Worm (Caenorhabditis elegans) whole organism, young adult: ENCODE data around the gene F49H12.7.

Source experiments
- C06A6.2 ChIP-seq: fragments of 200-800 bp; sonication (Bioruptor generic); conservative IDR thresholded peaks from 2 replicates; pipeline ENCODE4 v1.3.6; 2022; ENCODE audit warnings: missing genetic modification characterization, missing compliant biosample characterization
- K11D2.4 ChIP-seq: fragments of 200-800 bp; sonication (Bioruptor generic); IDR thresholded peaks from 2 replicates; pipeline ENCODE4 v1.3.6; 2022; ENCODE audit warnings: missing genetic modification reagents, missing genetic modification characterization, missing compliant biosample characterization
- K12H6.12 ChIP-seq: fragments of 200-800 bp; sonication (Bioruptor generic); optimal IDR thresholded peaks from 2 replicates; lab custom pipeline; 2018; ENCODE audit warnings: mild to moderate bottlenecking, missing genetic modification characterization, missing compliant biosample characterization
- T07F8.4 ChIP-seq: sonication (generic microtip); optimal IDR thresholded peaks from 2 replicates; lab custom pipeline; 2016; ENCODE audit warnings: mild to moderate bottlenecking, missing genetic modification characterization, moderate library complexity, missing compliant biosample characterization
- T26A5.8 ChIP-seq: sonication (generic microtip); optimal IDR thresholded peaks from 2 replicates; lab custom pipeline; 2016; ENCODE audit warnings: missing genetic modification characterization, missing compliant biosample characterization
- Y53G8AR.9 ChIP-seq: fragments of 200-800 bp; sonication (Bioruptor generic); conservative IDR thresholded peaks from 2 replicates; pipeline ENCODE4 v1.3.6; 2022; ENCODE audit warnings: missing genetic modification reagents, missing genetic modification characterization, missing compliant biosample characterization
- Y56A3A.18 ChIP-seq: fragments of 200-800 bp; sonication (Bioruptor generic); IDR thresholded peaks from 2 replicates; pipeline ENCODE4 v1.3.6; 2022; ENCODE audit warnings: missing genetic modification reagents, missing genetic modification characterization, missing compliant biosample characterization
- akir-1 ChIP-seq: fragments of 200-800 bp; sonication (Bioruptor generic); optimal IDR thresholded peaks from 2 replicates; lab custom pipeline; 2018; ENCODE audit warnings: mild to moderate bottlenecking, missing genetic modification characterization, moderate library complexity, missing compliant biosample characterization
- atf-7 ChIP-seq: sonication (generic microtip); optimal IDR thresholded peaks from 2 replicates; lab custom pipeline; 2017; ENCODE audit warnings: mild to moderate bottlenecking, missing genetic modification characterization, missing compliant biosample characterization
- attf-5 ChIP-seq: fragments of 200-800 bp; sonication (Bioruptor generic); optimal IDR thresholded peaks from 2 replicates; lab custom pipeline; 2018; ENCODE audit warnings: mild to moderate bottlenecking, missing genetic modification characterization, missing compliant biosample characterization
- cebp-1 ChIP-seq, 2 experiments: fragments of 200-800 bp in 1 of 2; sonication (Bioruptor generic) in 1 of 2; sonication (generic microtip) in 1 of 2; IDR thresholded peaks in 1 of 2; optimal IDR thresholded peaks in 1 of 2; 2 replicates each; pipeline versions ENCODE4 v1.3.6 to Lab custom; 2017 to 2022; ENCODE audit warnings: missing compliant biosample characterization in 2 of 2, missing genetic modification characterization in 2 of 2, mild to moderate bottlenecking in 1 of 2, missing genetic modification reagents in 1 of 2, moderate library complexity in 1 of 2
- ceh-27 ChIP-seq: fragments of 200-800 bp; sonication (Bioruptor generic); optimal IDR thresholded peaks from 2 replicates; lab custom pipeline; 2018; ENCODE audit warnings: mild to moderate bottlenecking, missing genetic modification characterization, moderate library complexity, missing compliant biosample characterization
- dox-1 ChIP-seq: fragments of 200-800 bp; sonication (Bioruptor generic); IDR thresholded peaks from 2 replicates; pipeline ENCODE4 v1.3.6; 2022; ENCODE audit warnings: missing genetic modification reagents, missing genetic modification characterization, missing compliant biosample characterization
- efl-1 ChIP-seq: fragments of 150-350 bp; optimal IDR thresholded peaks from 2 replicates; lab custom pipeline; 2014; ENCODE audit warnings: missing biosample characterization, missing genetic modification reagents, missing genetic modification characterization
- gei-17 ChIP-seq: fragments of 200-800 bp; sonication (Bioruptor generic); optimal IDR thresholded peaks from 2 replicates; lab custom pipeline; 2018; ENCODE audit warnings: mild to moderate bottlenecking, missing genetic modification characterization, missing compliant biosample characterization
- hmg-1.2 ChIP-seq: fragments of 200-800 bp; sonication (Bioruptor generic); IDR thresholded peaks from 2 replicates; pipeline ENCODE4 v1.3.6; 2022; ENCODE audit warnings: missing genetic modification reagents, missing genetic modification characterization, missing compliant biosample characterization
- let-607 ChIP-seq, 2 experiments: fragments of 200-800 bp in 1 of 2; sonication (Bioruptor generic) in 1 of 2; sonication (generic microtip) in 1 of 2; optimal IDR thresholded peaks; 2 replicates each; lab custom pipeline; 2016 to 2018; ENCODE audit warnings: mild to moderate bottlenecking in 2 of 2, missing compliant biosample characterization in 2 of 2, missing genetic modification characterization in 2 of 2, moderate library complexity in 2 of 2, missing genotype in 1 of 2
- lin-35 ChIP-seq, 3 experiments: fragments of 150-350 bp in 2 of 3; sonication (generic microtip) in 1 of 3; optimal IDR thresholded peaks; 2 replicates each; lab custom pipeline; 2014 to 2018; ENCODE audit warnings: missing biosample characterization in 3 of 3, missing genetic modification characterization in 3 of 3, missing genetic modification reagents in 3 of 3
- lin-40 ChIP-seq: sonication (generic microtip); optimal IDR thresholded peaks from 2 replicates; lab custom pipeline; 2016; ENCODE audit warnings: missing genetic modification characterization, mild to moderate bottlenecking, missing compliant biosample characterization, missing genotype, missing genetic modification reagents
- madf-8 ChIP-seq: fragments of 200-800 bp; sonication (Bioruptor generic); conservative IDR thresholded peaks from 2 replicates; pipeline ENCODE4 v1.3.6; 2022; ENCODE audit warnings: missing genetic modification reagents, missing genetic modification characterization, missing compliant biosample characterization
- nhr-179 ChIP-seq: sonication (generic microtip); optimal IDR thresholded peaks from 2 replicates; lab custom pipeline; 2016; ENCODE audit warnings: mild to moderate bottlenecking, missing genetic modification characterization, missing compliant biosample characterization
- nhr-80 ChIP-seq: sonication (generic microtip); optimal IDR thresholded peaks from 2 replicates; lab custom pipeline; 2016; ENCODE audit warnings: missing genetic modification characterization, missing compliant biosample characterization
- pbrm-1 ChIP-seq: fragments of 200-800 bp; sonication (Bioruptor generic); IDR thresholded peaks from 2 replicates; pipeline ENCODE4 v1.3.6; 2022; ENCODE audit warnings: missing genetic modification reagents, missing genetic modification characterization, missing compliant biosample characterization
- rec-8 ChIP-seq, 2 experiments: sonication (generic microtip); optimal IDR thresholded peaks; 2 replicates each; lab custom pipeline; 2016; ENCODE audit warnings: mild to moderate bottlenecking in 2 of 2, missing genetic modification characterization in 2 of 2, missing genetic modification reagents in 2 of 2, missing genotype in 2 of 2, missing biosample characterization in 1 of 2, missing compliant biosample characterization in 1 of 2, moderate library complexity in 1 of 2
- somi-1 ChIP-seq: fragments of 200-800 bp; sonication (Bioruptor generic); optimal IDR thresholded peaks from 2 replicates; lab custom pipeline; 2018; ENCODE audit warnings: mild to moderate bottlenecking, missing genetic modification characterization, missing compliant biosample characterization
- tbp1 ChIP-seq: fragments of 200-800 bp; sonication (Bioruptor generic); optimal IDR thresholded peaks from 2 replicates; lab custom pipeline; 2018; ENCODE audit warnings: mild to moderate bottlenecking, missing genetic modification characterization, missing compliant biosample characterization
- tlf-1 ChIP-seq: fragments of 200-800 bp; sonication (Bioruptor generic); optimal IDR thresholded peaks from 2 replicates; lab custom pipeline; 2018; ENCODE audit warnings: mild to moderate bottlenecking, missing genetic modification characterization, missing compliant biosample characterization
- unc-62 ChIP-seq: fragments of 150-350 bp; optimal IDR thresholded peaks from 2 replicates; lab custom pipeline; 2014; ENCODE audit warnings: missing biosample characterization, missing genetic modification reagents, missing genetic modification characterization
- xnd-1 ChIP-seq: sonication (generic microtip); optimal IDR thresholded peaks from 2 replicates; lab custom pipeline; 2016; ENCODE audit warnings: missing genotype, missing genetic modification reagents, missing genetic modification characterization, missing compliant biosample characterization
- zim-3 ChIP-seq: sonication (generic microtip); optimal IDR thresholded peaks from 2 replicates; lab custom pipeline; 2017; ENCODE audit warnings: mild to moderate bottlenecking, missing genetic modification characterization, moderate library complexity, missing compliant biosample characterization
- ztf-22 ChIP-seq: fragments of 200-800 bp; sonication (Bioruptor generic); optimal IDR thresholded peaks from 2 replicates; lab custom pipeline; 2018; ENCODE audit warnings: mild to moderate bottlenecking, missing genetic modification characterization, moderate library complexity, missing compliant biosample characterization
- ztf-26 ChIP-seq: sonication (generic microtip); optimal IDR thresholded peaks from 2 replicates; lab custom pipeline; 2017; ENCODE audit warnings: missing genetic modification characterization, missing compliant biosample characterization
- ztf-3 ChIP-seq: fragments of 200-800 bp; sonication (Bioruptor generic); optimal IDR thresholded peaks from 2 replicates; lab custom pipeline; 2018; ENCODE audit warnings: mild to moderate bottlenecking, missing genetic modification characterization, missing compliant biosample characterization

The F49H12.7 gene

DNA sequence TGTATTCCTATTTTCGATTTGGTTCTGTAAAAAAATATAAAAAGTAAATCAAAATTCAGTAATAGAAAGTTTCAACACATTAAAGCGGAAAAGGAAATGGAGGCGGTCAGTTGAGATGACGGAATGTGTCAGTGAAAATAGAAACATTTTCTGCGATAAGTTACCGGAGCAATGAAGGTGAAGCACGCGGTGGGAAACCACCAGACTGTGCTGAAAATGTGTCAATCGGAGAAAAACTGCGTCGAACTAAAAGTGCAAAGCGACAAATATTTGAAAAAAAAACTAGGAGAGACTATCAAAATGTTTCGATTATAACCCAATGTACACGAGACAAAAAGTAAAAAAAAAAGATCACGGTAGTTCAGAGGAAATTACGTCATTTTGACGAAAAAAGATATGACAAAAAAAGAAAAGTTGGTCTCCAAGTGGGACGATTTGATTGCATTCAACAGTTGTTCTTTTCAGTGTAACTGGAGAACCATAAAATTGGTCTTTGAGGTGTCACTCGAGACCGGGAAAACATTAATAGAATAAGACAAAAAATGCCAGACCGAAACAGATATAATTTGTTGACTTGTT, 5.7 kb downstream of the F49H12.7 start, which contains the start of gene acl-4:
acl-4 (minus strand) TSS at position 27 of the 579 bp plus-strand sequence.
- TF ChIP-seq rec-8 (tag; optimal IDR thresholded peaks at IDR 0.05; lab: Kevin White, UChicago) (no peak), K11D2.4 (GFP tag; lab: Robert Waterston, UW) (peak; percentile 19; the same call in 1 of the 2 replicates), nhr-179 (tag; lab: Kevin White, UChicago) (no peak), lin-40 (tag; lab: Kevin White, UChicago) (no peak), somi-1 (peak; percentile 29), T07F8.4 (no peak), Y56A3A.18 (GFP tag; lab: Robert Waterston, UW) (no peak), zim-3 (tag; lab: Kevin White, UChicago) (no peak), xnd-1 (tag; lab: Kevin White, UChicago) (no peak), atf-7 (tag; lab: Kevin White, UChicago) (peak; percentile 36), Y53G8AR.9 (no peak), let-607 (tag; optimal IDR thresholded peaks at IDR 0.05; lab: Kevin White, UChicago) (no peak), attf-5 (GFP tag; lab: Kevin White, UChicago) (no peak), nhr-80 (tag; lab: Kevin White, UChicago) (peak; percentile 75), cebp-1 (GFP tag; IDR thresholded peaks at IDR 0.05; lab: Robert Waterston, UW) (no peak), cebp-1 (tag; optimal IDR thresholded peaks at IDR 0.05; lab: Kevin White, UChicago) (peak; percentile 42), ztf-26 (tag; lab: Kevin White, UChicago) (peak; percentile 24), unc-62 (GFP tag; lab: Kevin White, UChicago) (peak; percentile 32), tlf-1 (GFP tag; lab: Kevin White, UChicago) (no peak)

DNA sequence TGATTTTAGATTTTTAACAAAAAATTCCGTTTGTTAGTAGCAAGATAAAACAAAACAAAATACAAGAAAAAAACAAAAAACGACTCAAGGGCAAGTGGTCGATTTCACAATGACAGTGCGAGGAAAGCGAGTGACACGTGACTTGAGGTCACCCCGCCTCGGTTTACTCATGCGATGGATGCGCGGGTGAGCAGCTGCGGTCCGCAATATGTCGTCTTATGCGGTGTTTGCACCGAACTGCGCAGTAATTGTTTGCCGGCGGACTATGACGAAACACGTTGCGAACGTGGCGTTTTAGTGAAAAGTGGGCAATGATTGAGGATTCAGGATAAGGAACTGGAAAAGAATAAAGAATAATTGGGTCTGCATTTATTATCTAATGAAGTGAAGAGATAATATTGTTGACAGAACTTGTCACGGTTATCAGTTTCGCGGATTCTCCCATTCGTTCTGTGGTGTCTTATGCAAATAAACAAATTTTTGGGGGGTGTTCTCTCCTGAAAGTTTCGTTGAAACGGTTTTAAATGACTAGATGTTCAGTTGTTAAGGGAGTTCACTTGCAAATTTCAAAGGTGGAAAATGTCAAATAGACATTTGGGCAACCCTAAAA, 6.7 kb downstream of the F49H12.7 start:
- TF ChIP-seq madf-8 (GFP tag; lab: Robert Waterston, UW) = no peak
- TF ChIP-seq C06A6.2 (GFP tag; lab: Robert Waterston, UW) = 0 out of 2 replicates have a peak, but pooled peaks have one; percentile 30
- TF ChIP-seq somi-1 = peak; percentile 31
- peak; percentile 77 for TF ChIP-seq ceh-27 (GFP tag; lab: Kevin White, UChicago)
- peak; percentile 34; the same call in 1 of the 2 replicates for TF ChIP-seq hmg-1.2
- TF ChIP-seq ztf-3 = no peak
- TF ChIP-seq pbrm-1 (GFP tag; lab: Robert Waterston, UW) = no peak; the same call in 1 of the 2 replicates
- TF ChIP-seq K12H6.12 (tag; lab: Kevin White, UChicago) = peak; percentile 82
- no peak for TF ChIP-seq T26A5.8
- TF ChIP-seq akir-1 = peak; percentile 40
- TF ChIP-seq lin-40 (tag; lab: Kevin White, UChicago) = peak; percentile 70
- peak; percentile 63 for TF ChIP-seq dox-1 (GFP tag; lab: Robert Waterston, UW)
- peak; percentile 67; the same call in 1 of the 2 replicates for TF ChIP-seq K11D2.4 (GFP tag; lab: Robert Waterston, UW)
- peak; percentile 94 for TF ChIP-seq cebp-1 (GFP tag; IDR thresholded peaks at IDR 0.05; lab: Robert Waterston, UW)
- peak; percentile 99 for TF ChIP-seq cebp-1 (tag; optimal IDR thresholded peaks at IDR 0.05; lab: Kevin White, UChicago)
- peak in 1 of 3 experiments; percentile 45 for TF ChIP-seq lin-35 (GFP tag; optimal IDR thresholded peaks at IDR 0.05; lab: Kevin White, UChicago)
- peak; percentile 65 for TF ChIP-seq attf-5 (GFP tag; lab: Kevin White, UChicago)
- TF ChIP-seq tbp1 = peak; percentile 33
- TF ChIP-seq ztf-22 (GFP tag; lab: Kevin White, UChicago) = no peak
- TF ChIP-seq ztf-26 (tag; lab: Kevin White, UChicago) = peak; percentile 3
- peak; percentile 21 for TF ChIP-seq atf-7 (tag; lab: Kevin White, UChicago)
- TF ChIP-seq nhr-80 (tag; lab: Kevin White, UChicago) = peak; percentile 34
- TF ChIP-seq efl-1 (GFP tag; lab: Kevin White, UChicago) = peak; percentile 10
- TF ChIP-seq gei-17 (GFP tag; lab: Kevin White, UChicago) = peak; percentile 21
- peak; percentile 29 for TF ChIP-seq unc-62 (GFP tag; lab: Kevin White, UChicago)
- TF ChIP-seq, all 124 proteins: peak for 19
